Worm (Caenorhabditis elegans): ENCODE results near the gene ZK354.3.

ce11 chrIV:5332178-5332577 lies 22.3 kb downstream of the ZK354.3 start, which contains the start of gene Y4C6B.3:
- no peak for TF ChIP-seq med-1 (GFP tag; optimal IDR thresholded peaks at IDR 0.05; ENCODE audit: insufficient read depth)
- no peak for TF ChIP-seq ztf-23 (GFP tag; IDR thresholded peaks at IDR 0.05)
- no peak for TF ChIP-seq klf-2 (GFP tag; conservative IDR thresholded peaks at IDR 0.05)
- TF ChIP-seq flt-1 (GFP tag; IDR thresholded peaks at IDR 0.05), result no peak

All from whole organism, midembryonic.